Fruit fly (Drosophila melanogaster): ENCODE data around the gene CG1494.
A peak's percentile ranks its signal among the peaks of the same experiment; 100 is the strongest.

CG1494 gene

dm6 chrX:21280629-21281028 lies 4.5 kb upstream of the CG1494 start (continued):
- TF ChIP-seq eg (GFP tag; IDR thresholded peaks at IDR 0.05) (no peak), CG6808 (GFP tag; optimal IDR thresholded peaks at IDR 0.05) (peak; percentile 7), CG32006 (GFP tag; optimal IDR thresholded peaks at IDR 0.05) (peak; percentile 60), CG10669 (GFP tag; optimal IDR thresholded peaks at IDR 0.05) (no peak), Smox (GFP tag; optimal IDR thresholded peaks at IDR 0.05) (no peak), topi (GFP tag; optimal IDR thresholded peaks at IDR 0.05) (no peak), CG3032 (tag; optimal IDR thresholded peaks at IDR 0.05) (no peak), CG6854 (GFP tag; optimal IDR thresholded peaks at IDR 0.05) (no peak), fd85E (GFP tag; optimal IDR thresholded peaks at IDR 0.05) (no peak), spab (GFP tag; optimal IDR thresholded peaks at IDR 0.05) (no peak), CG11762 (GFP tag; optimal IDR thresholded peaks at IDR 0.05; ENCODE audit: insufficient read depth) (no peak), fd59A (GFP tag; optimal IDR thresholded peaks at IDR 0.05) (no peak), Sox15 (GFP tag; optimal IDR thresholded peaks at IDR 0.05) (no peak)

- TF ChIP-seq Lpt (GFP tag; optimal IDR thresholded peaks at IDR 0.05) = no peak
- peak; percentile 52 for TF ChIP-seq Sox102F (GFP tag; optimal IDR thresholded peaks at IDR 0.05)
- peak; percentile 15 for TF ChIP-seq CG3919 (GFP tag; optimal IDR thresholded peaks at IDR 0.05)
- peak; percentile 85 for TF ChIP-seq Eip78C (GFP tag)
- peak; percentile 18 for TF ChIP-seq achi (GFP tag; optimal IDR thresholded peaks at IDR 0.05)
- peak; percentile 57 for TF ChIP-seq Met (GFP tag; optimal IDR thresholded peaks at IDR 0.05)
- peak; percentile 15 for TF ChIP-seq Eip75B (GFP tag; optimal IDR thresholded peaks at IDR 0.05)
- TF ChIP-seq pdm3 (GFP tag; optimal IDR thresholded peaks at IDR 0.05) = peak; percentile 50
- TF ChIP-seq CG3032 (tag; optimal IDR thresholded peaks at IDR 0.05) = peak; percentile 13
- TF ChIP-seq CG6792 (GFP tag; optimal IDR thresholded peaks at IDR 0.05) = no peak
- peak; percentile 2 for TF ChIP-seq Sox14 (GFP tag; optimal IDR thresholded peaks at IDR 0.05)
- TF ChIP-seq CG11902 (GFP tag; optimal IDR thresholded peaks at IDR 0.05) = peak; percentile 16
- TF ChIP-seq CG9139 (GFP tag; optimal IDR thresholded peaks at IDR 0.05) = no peak
- peak in 1 of 2 experiments; percentile 32 for TF ChIP-seq ss (GFP tag; optimal IDR thresholded peaks at IDR 0.05)
- no peak for TF ChIP-seq Blimp-1 (GFP tag; optimal IDR thresholded peaks at IDR 0.05)
- TF ChIP-seq Hr39 (GFP tag; optimal IDR thresholded peaks at IDR 0.05) = peak; percentile 58
- peak in 1 of 2 experiments; percentile 58 for TF ChIP-seq salr (GFP tag; optimal IDR thresholded peaks at IDR 0.05)
- peak; percentile 1 for TF ChIP-seq Sox15 (GFP tag; optimal IDR thresholded peaks at IDR 0.05)
- peak; percentile 56 for TF ChIP-seq vri (GFP tag; optimal IDR thresholded peaks at IDR 0.05)
- TF ChIP-seq CG15336 (GFP tag; IDR thresholded peaks at IDR 0.05) = no peak; the same call in 1 of the 2 replicates
- TF ChIP-seq Eip93F (GFP tag; optimal IDR thresholded peaks at IDR 0.05) = no peak
- peak; percentile 16 for TF ChIP-seq CG10669 (GFP tag; optimal IDR thresholded peaks at IDR 0.05)
- peak; percentile 40 for TF ChIP-seq Hr4 (GFP tag; optimal IDR thresholded peaks at IDR 0.05)
- no peak for TF ChIP-seq CG6854 (GFP tag; optimal IDR thresholded peaks at IDR 0.05)
- TF ChIP-seq Ets21C (GFP tag; optimal IDR thresholded peaks at IDR 0.05) = peak; percentile 51
- TF ChIP-seq CG11762 (GFP tag; optimal IDR thresholded peaks at IDR 0.05; ENCODE audit: insufficient read depth) = peak; percentile 9
- no peak for TF ChIP-seq dac (GFP tag; optimal IDR thresholded peaks at IDR 0.05)
- peak; percentile 81 for TF ChIP-seq net (GFP tag; optimal IDR thresholded peaks at IDR 0.05)
- no peak for TF ChIP-seq CG8632 (GFP tag; optimal IDR thresholded peaks at IDR 0.05)
- no peak for TF ChIP-seq CG8319 (GFP tag; optimal IDR thresholded peaks at IDR 0.05)
- TF ChIP-seq esn (GFP tag; optimal IDR thresholded peaks at IDR 0.05) = peak; percentile 46
- peak; percentile 19 for TF ChIP-seq CG6808 (GFP tag; optimal IDR thresholded peaks at IDR 0.05)
- peak; percentile 41 for TF ChIP-seq Smox (GFP tag; optimal IDR thresholded peaks at IDR 0.05)
- peak; percentile 27 for TF ChIP-seq fkh (GFP tag; optimal IDR thresholded peaks at IDR 0.05)
- peak; percentile 21 for TF ChIP-seq acj6 (GFP tag; optimal IDR thresholded peaks at IDR 0.05)
- TF ChIP-seq Ets96B (tag; optimal IDR thresholded peaks at IDR 0.05) = no peak
- TF ChIP-seq CG6163 (GFP tag; IDR thresholded peaks at IDR 0.05) = peak; percentile 47; the same call in 1 of the 3 replicates
- TF ChIP-seq svp (GFP tag) = peak; percentile 84
- TF ChIP-seq CG31627 (GFP tag; optimal IDR thresholded peaks at IDR 0.05) = peak; percentile 46
- TF ChIP-seq fd85E (GFP tag; optimal IDR thresholded peaks at IDR 0.05) = no peak
- peak; percentile 30 for TF ChIP-seq CG4318 (GFP tag; optimal IDR thresholded peaks at IDR 0.05)
Observed at dm6 chrX:21281039-21281911, 3.8 kb upstream of the CG1494 start, which contains the start of gene Mnr. Gene Mnr (minus strand): TSS chrX:21281171.
